Fruit fly (Drosophila melanogaster) whole organism, embryonic: ENCODE measurements around the gene SuUR.

Source experiments
- Ada2b ChIP-seq: fragments of 200-800 bp; sonication (Bioruptor generic); IDR thresholded peaks from 2 replicates; pipeline ENCODE4 v1.3.6; 2022; ENCODE audit warnings: missing biosample characterization, missing genetic modification characterization
- Atf-2 ChIP-seq: fragments of 200-800 bp; sonication (Bioruptor generic); optimal IDR thresholded peaks from 2 replicates; lab custom pipeline; 2016; ENCODE audit warnings: missing biosample characterization, missing genetic modification characterization
- Bgb ChIP-seq: fragments of 200-800 bp; sonication (Bioruptor generic); IDR thresholded peaks from 2 replicates; pipeline ENCODE4 v1.3.6; 2022; ENCODE audit warnings: missing biosample characterization, missing genetic modification characterization; ENCODE audit not compliant: partially characterized antibody
- Blimp-1 ChIP-seq: fragments of 200-800 bp; sonication (Bioruptor generic); optimal IDR thresholded peaks from 3 replicates; lab custom pipeline; 2018; ENCODE audit warnings: missing biosample characterization, missing genetic modification characterization, mild to moderate bottlenecking, moderate library complexity, missing genetic modification reagents
- CG13424 ChIP-seq: fragments of 200-800 bp; sonication (Bioruptor generic); optimal IDR thresholded peaks from 2 replicates; lab custom pipeline; 2019; ENCODE audit warnings: missing biosample characterization, mild to moderate bottlenecking, missing genetic modification characterization, moderate library complexity
- CG14965 ChIP-seq: fragments of 200-800 bp; sonication (Bioruptor generic); optimal IDR thresholded peaks from 2 replicates; lab custom pipeline; 2016; ENCODE audit warnings: missing biosample characterization, missing genetic modification characterization, borderline replicate concordance
- CG18476 ChIP-seq: fragments of 200-800 bp; sonication (Bioruptor generic); optimal IDR thresholded peaks from 2 replicates; lab custom pipeline; 2016; ENCODE audit warnings: missing biosample characterization, mild to moderate bottlenecking, missing genetic modification characterization
- CG2129 ChIP-seq: fragments of 200-800 bp; sonication (Bioruptor generic); IDR thresholded peaks from 2 replicates; pipeline ENCODE4 v1.3.6; 2022; ENCODE audit warnings: missing biosample characterization, missing genetic modification characterization; ENCODE audit not compliant: partially characterized antibody
- CG2875 ChIP-seq: fragments of 200-800 bp; sonication (Bioruptor generic); optimal IDR thresholded peaks from 2 replicates; lab custom pipeline; 2017; ENCODE audit warnings: missing biosample characterization, mild to moderate bottlenecking, missing genetic modification characterization, missing genetic modification reagents
- CG32772 ChIP-seq: fragments of 200-800 bp; sonication (Bioruptor generic); IDR thresholded peaks from 2 replicates; pipeline ENCODE4 v1.3.6; 2022; ENCODE audit warnings: missing biosample characterization, missing genetic modification characterization
- CG3407 ChIP-seq: fragments of 200-800 bp; sonication (Bioruptor generic); optimal IDR thresholded peaks from 2 replicates; lab custom pipeline; 2018; ENCODE audit warnings: missing biosample characterization, mild to moderate bottlenecking, missing genetic modification characterization
- CG3995 ChIP-seq: fragments of 200-800 bp; sonication (Bioruptor generic); optimal IDR thresholded peaks from 3 replicates; lab custom pipeline; 2016; ENCODE audit warnings: missing biosample characterization, missing genetic modification characterization
- CG4820 ChIP-seq: fragments of 200-800 bp; sonication (Bioruptor generic); optimal IDR thresholded peaks from 3 replicates; lab custom pipeline; 2016; ENCODE audit warnings: missing biosample characterization, missing genetic modification characterization
- CG6654 ChIP-seq: fragments of 200-800 bp; sonication (Bioruptor generic); optimal IDR thresholded peaks from 2 replicates; lab custom pipeline; 2017; ENCODE audit warnings: missing biosample characterization, mild to moderate bottlenecking, missing genetic modification characterization
- CG6689 ChIP-seq: fragments of 200-800 bp; sonication (Bioruptor generic); IDR thresholded peaks from 2 replicates; pipeline ENCODE4 v1.3.6; 2022; ENCODE audit warnings: missing biosample characterization, missing genetic modification characterization
- CG7963 ChIP-seq: fragments of 200-800 bp; sonication (Bioruptor generic); IDR thresholded peaks from 3 replicates; pipeline ENCODE4 v1.3.6; 2022; ENCODE audit warnings: missing biosample characterization, missing genetic modification characterization; ENCODE audit not compliant: partially characterized antibody
- CG9817 ChIP-seq: fragments of 200-800 bp; sonication (Bioruptor generic); optimal IDR thresholded peaks from 2 replicates; lab custom pipeline; 2018; ENCODE audit warnings: missing biosample characterization, mild to moderate bottlenecking, missing genetic modification characterization, moderate library complexity
- Dek ChIP-seq: fragments of 200-800 bp; sonication (Bioruptor generic); optimal IDR thresholded peaks from 3 replicates; lab custom pipeline; 2019; ENCODE audit warnings: missing biosample characterization, mild to moderate bottlenecking, missing genetic modification characterization, moderate library complexity
- Gsc ChIP-seq: fragments of 200-800 bp; sonication (Bioruptor generic); IDR thresholded peaks from 2 replicates; pipeline ENCODE4 v1.3.6; 2022; ENCODE audit warnings: missing biosample characterization, missing genetic modification characterization
- H15 ChIP-seq: fragments of 200-800 bp; sonication (Bioruptor generic); IDR thresholded peaks from 3 replicates; pipeline ENCODE4 v1.3.6; 2022; ENCODE audit warnings: missing biosample characterization, missing genetic modification characterization
- Hr51 ChIP-seq, 2 experiments: fragments of 200-800 bp; sonication (Bioruptor generic); optimal IDR thresholded peaks; 2 replicates in 1 of 2; 3 replicates in 1 of 2; lab custom pipeline; 2016 to 2018; ENCODE audit warnings: missing biosample characterization in 2 of 2, missing genetic modification characterization in 2 of 2, mild to moderate bottlenecking in 1 of 2, moderate library complexity in 1 of 2
- Neu2 ChIP-seq: fragments of 200-800 bp; sonication (Bioruptor generic); optimal IDR thresholded peaks from 3 replicates; lab custom pipeline; 2016; ENCODE audit warnings: missing biosample characterization, missing genetic modification characterization, borderline replicate concordance
- Nf-YB ChIP-seq: fragments of 200-800 bp; sonication (Bioruptor generic); optimal IDR thresholded peaks from 3 replicates; lab custom pipeline; 2019; ENCODE audit warnings: missing biosample characterization, mild to moderate bottlenecking, missing genetic modification characterization, moderate library complexity
- Six4 ChIP-seq: fragments of 200-800 bp; sonication (Bioruptor generic); optimal IDR thresholded peaks from 2 replicates; lab custom pipeline; 2016; ENCODE audit warnings: missing biosample characterization, missing genetic modification characterization
- Sry-δ ChIP-seq: fragments of 200-800 bp; sonication (Bioruptor generic); optimal IDR thresholded peaks from 2 replicates; lab custom pipeline; 2016; ENCODE audit warnings: missing biosample characterization, missing genetic modification characterization
- Stat92E ChIP-seq, 3 experiments: fragments of >200 bp in 2 of 3; fragments of 200-800 bp in 1 of 3; sonication (Bioruptor generic) in 1 of 3; optimal IDR thresholded peaks; 2 replicates each; lab custom pipeline; 2017 to 2019; ENCODE audit warnings: missing biosample characterization in 3 of 3, missing genetic modification characterization in 3 of 3, mild to moderate bottlenecking in 1 of 3, moderate library complexity in 1 of 3
- Vsx1 ChIP-seq: fragments of 200-800 bp; sonication (Bioruptor generic); optimal IDR thresholded peaks from 2 replicates; lab custom pipeline; 2017; ENCODE audit warnings: missing biosample characterization, mild to moderate bottlenecking, missing genetic modification characterization, missing genetic modification reagents
- ab ChIP-seq: fragments of 200-800 bp; sonication (Bioruptor generic); optimal IDR thresholded peaks from 2 replicates; lab custom pipeline; 2016; ENCODE audit warnings: missing biosample characterization, missing genetic modification characterization
- ara ChIP-seq: fragments of 200-800 bp; sonication (Bioruptor generic); IDR thresholded peaks from 2 replicates; pipeline ENCODE4 v1.3.6; 2022; ENCODE audit warnings: missing biosample characterization, missing genetic modification characterization
- crol ChIP-seq: fragments of 200-800 bp; sonication (Bioruptor generic); IDR thresholded peaks from 2 replicates; pipeline ENCODE4 v1.3.6; 2022; ENCODE audit warnings: missing biosample characterization, missing genetic modification characterization
- crp ChIP-seq, 2 experiments: fragments of 200-800 bp; sonication (Bioruptor generic); optimal IDR thresholded peaks; 2 replicates in 1 of 2; 3 replicates in 1 of 2; lab custom pipeline; 2017; ENCODE audit warnings: missing biosample characterization in 2 of 2, missing genetic modification characterization in 2 of 2, mild to moderate bottlenecking in 1 of 2, moderate library complexity in 1 of 2
- dan ChIP-seq: fragments of 200-800 bp; sonication (Bioruptor generic); IDR thresholded peaks from 2 replicates; pipeline ENCODE4 v1.3.6; 2022; ENCODE audit warnings: missing biosample characterization, missing genetic modification characterization
- dpn ChIP-seq, 2 experiments: fragments of 200-800 bp; sonication (Bioruptor generic); optimal IDR thresholded peaks; 3 replicates each; lab custom pipeline; 2016; ENCODE audit warnings: missing biosample characterization in 2 of 2, missing genetic modification characterization in 2 of 2
- esg ChIP-seq: fragments of 200-800 bp; sonication (Bioruptor generic); conservative IDR thresholded peaks from 2 replicates; pipeline ENCODE4 v1.3.6; 2022; ENCODE audit warnings: missing biosample characterization, missing genetic modification characterization
- eve ChIP-seq, 2 experiments: fragments of >200 bp; optimal IDR thresholded peaks; 2 replicates each; lab custom pipeline; 2017; ENCODE audit warnings: missing biosample characterization in 2 of 2, missing genetic modification characterization in 2 of 2
- gcm ChIP-seq: fragments of 200-800 bp; sonication (Bioruptor generic); optimal IDR thresholded peaks from 2 replicates; lab custom pipeline; 2019; ENCODE audit warnings: missing biosample characterization, mild to moderate bottlenecking, missing genetic modification characterization, moderate library complexity
- h ChIP-seq: fragments of >200 bp; optimal IDR thresholded peaks from 2 replicates; lab custom pipeline; 2017
- klu ChIP-seq: fragments of 200-800 bp; sonication (Bioruptor generic); IDR thresholded peaks from 2 replicates; pipeline ENCODE4 v1.3.6; 2022; ENCODE audit warnings: missing biosample characterization, missing genetic modification characterization
- lola ChIP-seq, 3 experiments: fragments of >200 bp in 2 of 3; fragments of 200-800 bp in 1 of 3; sonication (Bioruptor generic) in 1 of 3; optimal IDR thresholded peaks; 2 replicates each; lab custom pipeline; 2017 to 2019; ENCODE audit warnings: missing biosample characterization in 3 of 3, missing genetic modification characterization in 3 of 3, mild to moderate bottlenecking in 1 of 3, moderate library complexity in 1 of 3
- nau ChIP-seq: fragments of 200-800 bp; sonication (Bioruptor generic); optimal IDR thresholded peaks from 3 replicates; lab custom pipeline; 2017; ENCODE audit warnings: missing biosample characterization, mild to moderate bottlenecking, missing genetic modification characterization, missing genetic modification reagents
- pnt ChIP-seq: fragments of 200-800 bp; sonication (Bioruptor generic); optimal IDR thresholded peaks from 3 replicates; lab custom pipeline; 2016; ENCODE audit warnings: missing biosample characterization, missing genetic modification characterization
- row ChIP-seq: fragments of 200-800 bp; sonication (Bioruptor generic); IDR thresholded peaks from 3 replicates; pipeline ENCODE4 v1.3.6; 2022; ENCODE audit warnings: missing biosample characterization, missing genetic modification characterization
- sc ChIP-seq, 3 experiments: fragments of >200 bp in 2 of 3; fragments of 200-800 bp in 1 of 3; sonication (Bioruptor generic) in 1 of 3; optimal IDR thresholded peaks; 2 replicates in 2 of 3; 3 replicates in 1 of 3; lab custom pipeline; 2017; ENCODE audit warnings: mild to moderate bottlenecking in 1 of 3, missing biosample characterization in 1 of 3, missing genetic modification characterization in 1 of 3, missing genetic modification reagents in 1 of 3
- slbo ChIP-seq: fragments of 200-800 bp; sonication (Bioruptor generic); IDR thresholded peaks from 2 replicates; pipeline ENCODE4 v1.3.6; 2022; ENCODE audit warnings: missing biosample characterization, missing genetic modification characterization
- so ChIP-seq: fragments of 200-800 bp; sonication (Bioruptor generic); IDR thresholded peaks from 3 replicates; pipeline ENCODE4 v1.3.6; 2022; ENCODE audit warnings: missing biosample characterization, missing genetic modification characterization
- toy ChIP-seq: fragments of 200-800 bp; sonication (Bioruptor generic); IDR thresholded peaks from 2 replicates; pipeline ENCODE4 v1.3.6; 2022; ENCODE audit warnings: missing biosample characterization, missing genetic modification characterization
- wdn ChIP-seq: fragments of 200-800 bp; sonication (Bioruptor generic); IDR thresholded peaks from 2 replicates; pipeline ENCODE4 v1.3.6; 2022; ENCODE audit warnings: missing biosample characterization, missing genetic modification characterization

SuUR gene

dm6 chr3L:11097982-11098663, 33.3 kb downstream of the SuUR start, which contains the start of the genes Irbp18 and APP-BP1 (continued):
- TF ChIP-seq Bgb: 0 out of 2 replicates have a peak, but pooled peaks have one; percentile 11
- TF ChIP-seq wdn (GFP tag; lab: Robert Waterston, UW): peak; percentile 87
- TF ChIP-seq Nf-YB (GFP tag; lab: Kevin White, UChicago): peak; percentile 78
- TF ChIP-seq crp (GFP tag; optimal IDR thresholded peaks at IDR 0.05; lab: Kevin White, UChicago): peak; percentile 92 to 95
- peak; percentile 56 for TF ChIP-seq Neu2 (GFP tag; lab: Kevin White, UChicago)
- peak; percentile 92 for TF ChIP-seq Atf-2 (GFP tag; lab: Kevin White, UChicago)
- peak; percentile 58; the same call in 1 of the 2 replicates for TF ChIP-seq Gsc (GFP tag; lab: Robert Waterston, UW)
- no peak for TF ChIP-seq dan (GFP tag; lab: Robert Waterston, UW)
- TF ChIP-seq Sry-δ (GFP tag; lab: Kevin White, UChicago): peak; percentile 60
- peak; percentile 91 for TF ChIP-seq so (GFP tag; lab: Robert Waterston, UW)
- peak; percentile 64 for TF ChIP-seq CG3995 (GFP tag; lab: Kevin White, UChicago)
- no peak for TF ChIP-seq h (lab: Kevin White, UChicago)
- TF ChIP-seq eve (GFP tag; optimal IDR thresholded peaks at IDR 0.05; lab: Kevin White, UChicago): no peak
- TF ChIP-seq sc (optimal IDR thresholded peaks at IDR 0.05; lab: Kevin White, UChicago): no peak
- peak; percentile 90 for TF ChIP-seq sc (GFP tag; optimal IDR thresholded peaks at IDR 0.05; lab: Kevin White, UChicago)
- peak; percentile 54; the same call in 1 of the 2 replicates for TF ChIP-seq toy
- peak; percentile 92 for TF ChIP-seq nau (GFP tag; lab: Kevin White, UChicago)
- TF ChIP-seq CG4820 (GFP tag; lab: Kevin White, UChicago): peak; percentile 93
- peak; percentile 95 to 96 for TF ChIP-seq Hr51 (GFP tag; optimal IDR thresholded peaks at IDR 0.05; lab: Kevin White, UChicago)
- peak; percentile 86 for TF ChIP-seq CG32772 (GFP tag; lab: Robert Waterston, UW)
- TF ChIP-seq CG13424 (tag; lab: Kevin White, UChicago): peak; percentile 90
- TF ChIP-seq crol (GFP tag; lab: Robert Waterston, UW): peak; percentile 43; the same call in 1 of the 2 replicates
- peak; percentile 84 for TF ChIP-seq Vsx1 (GFP tag; lab: Kevin White, UChicago)
- TF ChIP-seq CG7963 (GFP tag; lab: Robert Waterston, UW): no peak
- peak; percentile 91 for TF ChIP-seq CG6689 (GFP tag; lab: Robert Waterston, UW)
- TF ChIP-seq gcm (GFP tag; lab: Kevin White, UChicago): peak; percentile 89
- TF ChIP-seq row: peak; percentile 88
- TF ChIP-seq CG3407 (GFP tag; lab: Kevin White, UChicago): peak; percentile 84
- peak; percentile 80; the same call in 1 of the 2 replicates for TF ChIP-seq klu
- TF ChIP-seq Blimp-1 (GFP tag; lab: Kevin White, UChicago): peak; percentile 90
- TF ChIP-seq Stat92E (GFP tag; optimal IDR thresholded peaks at IDR 0.05; lab: Kevin White, UChicago): peak in 1 of 3 experiments; percentile 30
- TF ChIP-seq esg (GFP tag; lab: Robert Waterston, UW): peak; percentile 83
- TF ChIP-seq Dek: peak; percentile 92
- peak; percentile 94 for TF ChIP-seq Six4 (GFP tag; lab: Kevin White, UChicago)
- peak; percentile 88 for TF ChIP-seq slbo (GFP tag; lab: Robert Waterston, UW)
- TF ChIP-seq CG6654 (GFP tag; lab: Kevin White, UChicago): peak; percentile 76
- TF ChIP-seq pnt (GFP tag; lab: Kevin White, UChicago): peak; percentile 89
- no peak for TF ChIP-seq CG2129
- TF ChIP-seq CG2875 (GFP tag; lab: Kevin White, UChicago): peak; percentile 90
- TF ChIP-seq dpn (GFP tag; optimal IDR thresholded peaks at IDR 0.05; lab: Kevin White, UChicago): peak; percentile 93 to 95
- peak; percentile 85 for TF ChIP-seq H15
- TF ChIP-seq ara (GFP tag; lab: Robert Waterston, UW): peak; percentile 84
- TF ChIP-seq ab (GFP tag; lab: Kevin White, UChicago): peak; percentile 76
- peak; percentile 96 for TF ChIP-seq CG18476 (GFP tag; lab: Kevin White, UChicago)
- peak; percentile 84 for TF ChIP-seq CG9817 (tag; lab: Kevin White, UChicago)
- peak; percentile 87 for TF ChIP-seq Ada2b (GFP tag; lab: Robert Waterston, UW)
- peak; percentile 50 for TF ChIP-seq CG14965
- peak in 1 of 3 experiments; percentile 92 for TF ChIP-seq lola (GFP tag; optimal IDR thresholded peaks at IDR 0.05; lab: Kevin White, UChicago)
